Worm (Caenorhabditis elegans): ENCODE data around the gene ttr-43.

ttr-43 gene

DNA sequence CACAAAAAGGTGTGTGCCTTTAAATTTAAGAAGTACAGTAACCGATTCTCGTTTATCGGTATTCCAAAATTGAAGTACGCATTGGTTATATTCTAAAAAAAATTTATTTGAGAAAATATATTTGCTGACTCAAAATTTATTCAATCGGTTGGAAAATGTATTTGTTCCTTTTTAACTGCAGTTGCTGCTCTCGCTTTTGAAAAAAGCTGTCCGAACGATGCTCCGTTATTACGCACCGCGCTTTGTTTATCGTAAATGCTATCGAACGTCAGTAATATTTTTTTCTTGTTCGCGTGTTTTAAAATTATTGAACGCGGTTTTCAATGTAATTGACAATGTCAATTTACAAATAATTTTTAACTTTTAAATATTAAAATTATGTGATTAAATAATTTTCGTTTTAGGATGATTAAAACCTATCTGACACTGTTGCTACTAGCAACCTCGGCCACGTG, 30.1 kb downstream of the ttr-43 start, which contains the start of gene sel-1:
Gene sel-1, plus strand, starts transcription at position 405 of the 455 bp plus-strand sequence.
- no peak for TF ChIP-seq unc-62 (GFP tag; optimal IDR thresholded peaks at IDR 0.05)

DNA sequence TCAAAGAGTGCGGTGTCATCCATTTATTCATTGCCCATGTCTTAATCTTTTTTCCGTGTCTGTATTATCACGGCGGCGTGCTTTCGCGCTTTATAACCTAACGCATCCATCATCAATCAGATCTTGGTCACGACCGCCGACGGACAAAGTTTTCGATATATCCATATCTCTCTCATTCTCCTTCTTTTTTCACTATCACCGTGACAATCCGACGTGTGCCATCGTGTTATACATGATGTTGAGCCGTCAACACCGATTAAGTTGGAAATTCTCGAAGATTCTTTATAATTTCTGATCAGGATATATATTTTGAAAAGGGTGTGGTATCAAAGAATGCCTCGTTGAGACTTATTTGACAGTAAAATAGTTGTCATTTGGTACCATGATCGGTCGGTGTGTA, 33.6 kb downstream of the ttr-43 start:
- no peak for TF ChIP-seq unc-62 (GFP tag; optimal IDR thresholded peaks at IDR 0.05)

ce11 chrV:12555872-12556271, 34.6 kb downstream of the ttr-43 start:
- TF ChIP-seq unc-62 (GFP tag; optimal IDR thresholded peaks at IDR 0.05) = no peak

DNA sequence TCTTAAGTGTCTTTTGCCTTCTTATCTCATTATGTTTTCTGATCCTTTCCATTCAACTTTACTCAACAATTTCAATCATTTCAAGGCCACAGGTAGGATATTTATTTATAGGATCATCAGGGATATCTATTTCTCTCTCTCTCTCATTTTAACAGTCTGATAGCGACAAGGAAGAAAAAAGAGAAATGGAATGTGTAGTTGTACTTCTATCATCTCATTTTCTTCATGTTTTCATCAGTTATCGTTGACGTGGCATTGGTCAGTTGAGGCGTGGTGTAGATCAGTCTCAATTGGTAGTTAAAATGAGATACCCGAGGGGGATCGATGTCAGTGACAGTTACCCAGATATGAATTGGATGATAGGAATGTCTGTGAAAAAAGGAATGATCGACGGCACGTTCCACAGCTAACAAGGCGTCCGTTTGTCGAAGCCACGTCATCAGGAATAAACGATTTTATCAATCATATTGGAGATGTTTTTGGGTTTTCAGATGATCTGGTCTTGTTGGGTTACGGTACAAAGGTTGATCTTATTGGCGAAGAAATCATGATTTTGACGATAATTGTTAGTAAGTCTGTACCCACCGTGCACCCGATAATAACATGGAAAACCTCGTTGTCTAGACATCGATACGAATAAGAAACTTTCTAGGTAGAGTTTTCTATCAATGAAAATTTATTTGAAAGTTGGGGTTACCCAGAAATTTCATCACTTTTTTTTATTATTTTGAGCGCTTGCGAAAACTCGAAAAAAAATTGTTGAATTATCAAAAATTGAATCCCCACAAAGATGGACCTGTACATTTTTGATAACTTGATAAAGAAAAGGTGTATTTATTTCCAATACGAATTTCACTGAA, 36.1 kb downstream of the ttr-43 start:
- no peak for TF ChIP-seq unc-62 (GFP tag; optimal IDR thresholded peaks at IDR 0.05)

- TF ChIP-seq unc-62 (GFP tag; optimal IDR thresholded peaks at IDR 0.05) = no peak
Measured at ce11 chrV:12553286-12553725, 37.2 kb downstream of the ttr-43 start.

- no peak for TF ChIP-seq unc-62 (GFP tag; optimal IDR thresholded peaks at IDR 0.05)
Measured at ce11 chrV:12552671-12553212, 37.8 kb downstream of the ttr-43 start, which contains the start of gene F45D3.4. Gene F45D3.4 (minus strand): TSS chrV:12553191.

ce11 chrV:12551638-12552478, 38.6 kb downstream of the ttr-43 start:
- no peak for TF ChIP-seq unc-62 (GFP tag; optimal IDR thresholded peaks at IDR 0.05)

- TF ChIP-seq unc-62 (GFP tag; optimal IDR thresholded peaks at IDR 0.05) = no peak
Measured at ce11 chrV:12550755-12551154, 39.7 kb downstream of the ttr-43 start.

- TF ChIP-seq unc-62 (GFP tag; optimal IDR thresholded peaks at IDR 0.05) = no peak
Measured at ce11 chrV:12550036-12550626, 40.4 kb downstream of the ttr-43 start, which contains the start of gene F45D3.3. Gene F45D3.3 (minus strand): TSS chrV:12550385.

DNA sequence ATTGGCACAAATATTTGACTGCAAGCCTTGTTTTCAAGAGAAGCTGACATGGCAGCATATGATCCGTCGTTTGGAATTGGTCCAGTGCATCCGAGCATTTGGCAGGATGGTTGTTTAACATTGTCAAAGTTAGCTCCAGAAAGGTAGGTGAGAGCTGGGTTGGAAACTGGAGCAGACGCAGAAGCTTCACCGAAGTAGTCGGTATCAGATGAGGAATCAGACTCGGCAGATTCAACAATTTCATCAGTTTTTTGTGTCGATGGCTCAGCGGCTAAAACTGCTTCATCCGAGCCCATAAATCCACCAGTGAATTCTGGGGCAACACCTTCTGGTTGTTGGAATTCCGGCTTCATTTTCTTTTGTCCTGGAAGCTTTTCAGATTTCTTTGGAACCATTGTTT, 40.9 kb downstream of the ttr-43 start:
- TF ChIP-seq unc-62 (GFP tag; optimal IDR thresholded peaks at IDR 0.05) = no peak

DNA sequence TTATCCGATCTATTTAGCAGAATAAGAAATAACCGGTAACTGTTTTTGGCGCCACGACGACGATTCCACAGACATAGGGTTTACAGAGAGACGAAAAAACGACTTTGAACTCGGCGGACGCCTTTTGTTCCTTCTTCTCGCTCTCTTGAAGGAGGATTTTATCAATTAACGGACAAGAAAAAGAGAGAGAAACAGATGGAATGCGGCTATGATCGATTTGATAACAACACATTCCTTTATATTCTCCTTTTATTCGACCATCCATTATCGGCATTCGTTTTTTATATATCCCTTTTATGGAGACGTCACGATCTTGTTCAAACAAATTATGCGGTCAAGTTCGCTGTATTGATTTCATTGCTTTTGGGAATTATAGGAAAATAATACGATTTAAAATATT, 41.7 kb downstream of the ttr-43 start:
- no peak for TF ChIP-seq unc-62 (GFP tag; optimal IDR thresholded peaks at IDR 0.05)

DNA sequence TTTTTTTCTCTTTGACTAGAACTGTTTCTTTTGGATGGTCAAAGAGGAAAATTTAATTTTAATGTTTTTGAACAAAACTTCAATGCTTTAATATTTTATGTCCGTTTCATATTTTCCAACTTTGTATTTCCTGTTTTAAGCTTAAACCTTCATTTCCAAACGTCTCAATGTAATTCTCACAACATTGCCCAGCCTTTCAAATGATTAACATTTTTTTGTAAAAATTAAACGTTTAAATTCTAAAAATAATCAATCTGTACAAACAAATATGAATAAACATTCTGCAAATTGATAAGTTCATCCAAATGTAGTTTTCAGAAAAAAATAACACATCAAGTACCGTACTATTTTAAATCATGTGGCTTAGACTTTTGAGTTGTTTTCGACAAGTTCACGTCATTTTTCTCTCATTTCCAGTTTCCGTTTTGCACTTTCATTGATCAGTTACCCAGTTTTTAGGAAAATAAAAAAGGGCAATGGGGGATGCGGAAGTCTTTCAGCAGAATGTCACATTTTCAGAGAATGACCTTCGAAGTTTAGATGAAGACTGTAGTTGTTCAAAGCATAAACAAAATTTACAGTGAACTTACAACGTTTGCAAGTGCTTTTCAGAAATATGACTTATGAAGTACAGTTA, 47.7 kb downstream of the ttr-43 start:
- TF ChIP-seq unc-62 (GFP tag; optimal IDR thresholded peaks at IDR 0.05) = no peak

ce11 chrV:12541207-12541606, 49.3 kb downstream of the ttr-43 start:
- TF ChIP-seq unc-62 (GFP tag; optimal IDR thresholded peaks at IDR 0.05) = no peak

DNA sequence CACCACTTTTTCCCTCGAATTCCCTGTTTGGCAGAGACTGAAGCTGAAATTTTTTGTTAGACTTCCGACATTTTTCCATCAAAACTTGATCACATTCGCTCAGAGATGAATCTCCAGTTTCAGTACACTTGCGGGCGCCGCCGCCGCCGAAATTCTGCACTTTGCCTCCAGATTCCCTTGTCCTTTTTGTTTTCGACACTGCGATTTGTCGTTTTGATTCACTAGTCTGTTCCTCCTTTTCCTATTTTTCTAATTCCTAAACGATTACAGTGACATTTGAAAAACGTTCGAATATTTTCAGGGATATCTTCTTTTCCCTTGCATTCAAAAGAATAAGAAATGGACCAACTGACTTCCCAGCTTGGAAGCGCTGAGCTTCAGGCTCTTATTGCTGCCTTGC, 49.8 kb downstream of the ttr-43 start, which contains the start of gene F45D3.2:
Gene F45D3.2, plus strand, starts transcription at position 301 of the 400 bp plus-strand sequence.
- no peak for TF ChIP-seq unc-62 (GFP tag; optimal IDR thresholded peaks at IDR 0.05)

DNA sequence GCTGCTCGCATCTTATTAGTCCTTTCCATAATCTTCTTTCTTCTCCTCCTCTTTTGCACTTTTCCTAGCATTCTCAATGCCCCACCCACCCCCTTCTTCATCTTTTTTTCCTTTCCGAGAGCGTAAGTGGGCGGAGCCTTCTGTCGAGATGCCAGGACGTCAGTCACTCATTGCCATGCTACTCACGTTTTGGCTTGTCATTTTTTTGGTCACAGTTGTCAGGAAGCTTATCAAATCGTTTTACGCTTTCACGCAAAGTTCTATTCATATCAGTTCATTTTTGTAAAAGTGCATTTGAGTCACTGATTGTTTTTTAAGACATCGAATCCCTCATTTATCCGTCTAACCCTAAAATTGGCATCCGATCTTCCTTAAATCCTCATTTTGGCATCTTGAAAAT, 50.5 kb downstream of the ttr-43 start:
- no peak for TF ChIP-seq unc-62 (GFP tag; optimal IDR thresholded peaks at IDR 0.05)
